Fruit fly (Drosophila melanogaster) Kc167 (cell line): ENCODE results near the gene RIOK1.

Source experiments
- Myc ChIP-seq: fragments of >200 bp; optimal IDR thresholded peaks from 2 replicates; lab custom pipeline; 2017; ENCODE audit warnings: missing external identifiers
- Sin3A ChIP-seq: fragments of >200 bp; optimal IDR thresholded peaks from 2 replicates; lab custom pipeline; 2018; ENCODE audit warnings: missing external identifiers
- h ChIP-seq: fragments of >200 bp; optimal IDR thresholded peaks from 3 replicates; lab custom pipeline; 2018; ENCODE audit warnings: missing external identifiers
- insv ChIP-seq: fragments of >200 bp; optimal IDR thresholded peaks from 3 replicates; lab custom pipeline; 2018; ENCODE audit warnings: missing external identifiers
- psq ChIP-seq: fragments of >200 bp; optimal IDR thresholded peaks from 2 replicates; lab custom pipeline; 2017; ENCODE audit warnings: missing external identifiers
- ttk ChIP-seq: sonication (Bioruptor generic); optimal IDR thresholded peaks from 2 replicates; lab custom pipeline; 2017; ENCODE audit warnings: missing external identifiers

DNA sequence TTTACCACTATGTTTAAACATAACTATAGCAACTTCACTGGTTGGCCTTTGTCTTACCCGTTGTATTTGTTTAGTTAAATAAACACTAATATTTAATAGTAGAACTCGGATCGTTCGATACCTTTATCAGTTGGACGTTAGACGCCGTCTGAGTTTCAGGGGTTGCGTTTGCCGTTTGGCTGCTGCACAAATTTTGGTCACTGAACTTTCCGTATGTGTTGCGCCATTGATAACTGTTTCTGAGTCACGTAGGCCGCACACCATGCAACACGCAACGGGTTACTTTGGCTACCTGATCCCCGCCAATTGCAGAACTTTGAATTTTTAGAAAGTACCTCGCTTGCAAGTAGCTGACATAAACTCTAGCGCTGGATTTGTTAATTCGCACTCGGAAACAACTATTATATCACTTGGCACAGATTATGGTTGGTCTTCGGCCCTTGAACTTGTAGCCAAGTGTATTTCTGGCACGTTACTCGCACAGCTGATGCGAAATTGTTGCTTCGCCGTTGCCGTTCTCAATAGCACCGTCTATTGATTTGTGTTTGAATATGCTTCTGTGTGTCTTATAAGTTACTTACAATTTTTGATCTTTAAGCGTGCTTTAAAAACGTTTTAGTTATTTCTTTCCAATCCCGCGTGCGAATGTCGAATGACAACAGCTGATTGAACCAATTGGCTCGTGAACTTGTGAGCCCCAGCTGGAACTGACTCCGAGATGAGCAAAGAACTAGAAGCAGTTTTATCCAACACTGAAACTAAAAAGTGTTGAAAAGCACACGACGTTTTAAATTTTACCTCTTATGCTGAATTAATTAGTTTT lies 48.2 kb upstream of the RIOK1 start, which contains the start of gene Dph1:
- no peak for TF ChIP-seq Sin3A (lab: Kevin White, UChicago)
- no peak for TF ChIP-seq h (lab: Kevin White, UChicago)
- no peak for TF ChIP-seq psq (lab: Kevin White, UChicago)
- no peak for TF ChIP-seq insv (lab: Kevin White, UChicago)
- no peak for TF ChIP-seq Myc (lab: Kevin White, UChicago)
- TF ChIP-seq ttk (lab: Kevin White, UChicago) = no peak
